Worm (Caenorhabditis elegans) whole organism, mixed stage, embryonic: ENCODE results near the gene cth-2.

Experiments used
- ces-1 ChIP-seq: fragments of 150-350 bp; optimal IDR thresholded peaks from 2 replicates; lab custom pipeline; 2014; ENCODE audit warnings: missing biosample characterization, missing genetic modification reagents, missing genetic modification characterization
- elt-1 ChIP-seq: sonication (generic microtip); optimal IDR thresholded peaks from 2 replicates; lab custom pipeline; 2017; ENCODE audit warnings: missing genetic modification characterization, mild to moderate bottlenecking, missing compliant biosample characterization, antibody characterized with exemption, moderate library complexity, borderline replicate concordance; ENCODE audit not compliant: insufficient read depth
- hlh-1 ChIP-seq: fragments of 150-350 bp; optimal IDR thresholded peaks from 2 replicates; lab custom pipeline; 2014; ENCODE audit warnings: missing biosample characterization, missing genetic modification reagents, missing genetic modification characterization
- lin-13 ChIP-seq: fragments of 150-350 bp; optimal IDR thresholded peaks from 2 replicates; lab custom pipeline; 2014; ENCODE audit warnings: missing biosample characterization, missing genetic modification characterization
- nhr-237 ChIP-seq: fragments of 150-350 bp; optimal IDR thresholded peaks from 2 replicates; lab custom pipeline; 2014; ENCODE audit warnings: missing biosample characterization, missing genetic modification characterization
- nhr-28 ChIP-seq: fragments of 150-350 bp; optimal IDR thresholded peaks from 2 replicates; lab custom pipeline; 2014; ENCODE audit warnings: missing biosample characterization, missing genetic modification characterization
- nhr-76 ChIP-seq: sonication (generic microtip); optimal IDR thresholded peaks from 2 replicates; lab custom pipeline; 2017; ENCODE audit warnings: missing biosample characterization, missing genetic modification characterization
- pha-4 ChIP-seq: fragments of 150-350 bp; optimal IDR thresholded peaks from 2 replicates; lab custom pipeline; 2018; ENCODE audit warnings: missing biosample characterization, missing genetic modification reagents, missing genetic modification characterization
- snpc-4 ChIP-seq: fragments of 150-350 bp; optimal IDR thresholded peaks from 2 replicates; lab custom pipeline; 2014; ENCODE audit warnings: missing biosample characterization, missing genetic modification characterization
- unc-39 ChIP-seq: fragments of 150-350 bp; optimal IDR thresholded peaks from 2 replicates; lab custom pipeline; 2014; ENCODE audit warnings: missing biosample characterization, missing genetic modification characterization
- zip-8 ChIP-seq: fragments of 150-350 bp; optimal IDR thresholded peaks from 2 replicates; lab custom pipeline; 2014; ENCODE audit warnings: missing biosample characterization, missing genetic modification characterization

DNA sequence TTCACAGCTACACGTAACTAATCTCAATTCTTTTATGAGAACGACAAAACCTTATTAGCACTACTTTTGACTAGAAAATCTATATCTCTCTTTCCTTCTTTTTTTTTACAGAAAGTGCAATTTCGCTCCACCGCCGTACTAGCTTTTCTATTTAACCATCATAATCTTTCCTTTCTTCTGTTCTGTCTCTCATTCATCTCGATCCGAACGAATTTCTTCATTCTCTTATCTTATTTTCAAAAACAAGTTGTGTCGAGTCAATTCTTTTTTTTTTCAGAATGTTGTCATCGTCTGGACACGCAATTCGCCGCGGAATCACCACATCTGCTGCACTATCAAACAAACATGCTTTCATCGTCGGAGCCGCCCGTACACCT lies 15.8 kb upstream of the cth-2 start, which contains the start of gene kat-1:
- TF ChIP-seq ces-1 = no peak
- TF ChIP-seq snpc-4 (tag; lab: Kevin White, UChicago) = no peak
- TF ChIP-seq nhr-76 (tag; lab: Kevin White, UChicago) = no peak
- TF ChIP-seq unc-39 (tag; lab: Kevin White, UChicago) = no peak
- TF ChIP-seq hlh-1 (tag; lab: Kevin White, UChicago) = no peak
- TF ChIP-seq elt-1 (tag; lab: Kevin White, UChicago) = no peak
- no peak for TF ChIP-seq nhr-237
- no peak for TF ChIP-seq pha-4 (tag; lab: Kevin White, UChicago)
- no peak for TF ChIP-seq nhr-28 (tag; lab: Kevin White, UChicago)
- TF ChIP-seq lin-13 (tag; lab: Kevin White, UChicago) = no peak
- no peak for TF ChIP-seq zip-8 (tag; lab: Kevin White, UChicago)
